Worm (Caenorhabditis elegans) whole organism, midembryonic: Measurements from ENCODE around the gene pals-28.

Source experiments
- T22C8.4 ChIP-seq: fragments of 200-800 bp; sonication (Bioruptor generic); IDR thresholded peaks from 2 replicates; pipeline ENCODE4 v1.3.6; 2022; ENCODE audit warnings: missing genetic modification characterization, missing compliant biosample characterization
- cog-1 ChIP-seq: sonication (generic microtip); optimal IDR thresholded peaks from 2 replicates; lab custom pipeline; 2016; ENCODE audit warnings: missing genetic modification characterization, missing compliant biosample characterization
- flt-1 ChIP-seq: fragments of 200-800 bp; sonication (Bioruptor generic); IDR thresholded peaks from 2 replicates; pipeline ENCODE4 v1.3.6; 2022; ENCODE audit warnings: missing genetic modification characterization, missing compliant biosample characterization
- klf-2 ChIP-seq: fragments of 200-800 bp; sonication (Bioruptor generic); conservative IDR thresholded peaks from 2 replicates; pipeline ENCODE4 v1.3.6; 2022; ENCODE audit warnings: missing genetic modification reagents, missing genetic modification characterization, missing compliant biosample characterization
- med-1 ChIP-seq: sonication (generic microtip); optimal IDR thresholded peaks from 2 replicates; lab custom pipeline; 2017; ENCODE audit warnings: missing genetic modification characterization, mild to moderate bottlenecking, missing compliant biosample characterization, antibody characterized with exemption, missing genetic modification reagents; ENCODE audit not compliant: insufficient read depth
- ref-1 ChIP-seq: fragments of 200-800 bp; sonication (Bioruptor generic); conservative IDR thresholded peaks from 2 replicates; pipeline ENCODE4 v1.3.6; 2022; ENCODE audit warnings: missing genetic modification reagents, missing genetic modification characterization, missing compliant biosample characterization
- tab-1 ChIP-seq: fragments of 200-800 bp; sonication (Bioruptor generic); IDR thresholded peaks from 2 replicates; pipeline ENCODE4 v1.3.6; 2022; ENCODE audit warnings: missing genetic modification characterization, missing compliant biosample characterization
- ztf-23 ChIP-seq: fragments of 200-800 bp; sonication (Bioruptor generic); IDR thresholded peaks from 2 replicates; pipeline ENCODE4 v1.3.6; 2022; ENCODE audit warnings: missing genetic modification reagents, missing genetic modification characterization, missing compliant biosample characterization
- ztf-29 ChIP-seq: fragments of 200-800 bp; sonication (Bioruptor generic); IDR thresholded peaks from 2 replicates; pipeline ENCODE4 v1.3.6; 2022; ENCODE audit warnings: missing genetic modification reagents, missing genetic modification characterization, missing compliant biosample characterization

pals-28 gene

ce11 chrIII:4364974-4365373 lies 19.6 kb upstream of the pals-28 start, which contains the start of gene ckb-1:
TSS of gene ckb-1 (plus strand) at chrIII:4365274.
- TF ChIP-seq T22C8.4 (GFP tag; lab: Robert Waterston, UW) (no peak), ztf-23 (GFP tag; lab: Robert Waterston, UW) (no peak), ztf-29 (GFP tag; lab: Robert Waterston, UW) (no peak), med-1 (GFP tag; lab: Kevin White, UChicago) (no peak), tab-1 (GFP tag; lab: Robert Waterston, UW) (no peak), flt-1 (GFP tag; lab: Robert Waterston, UW) (no peak), klf-2 (GFP tag; lab: Robert Waterston, UW) (no peak), cog-1 (tag; lab: Kevin White, UChicago) (no peak), ref-1 (no peak)

ce11 chrIII:4367649-4368048 lies 16.9 kb upstream of the pals-28 start, which contains the start of gene ckb-2:
TSS of gene ckb-2 (plus strand) at chrIII:4367949.
- TF ChIP-seq tab-1 (GFP tag; lab: Robert Waterston, UW) (no peak), T22C8.4 (GFP tag; lab: Robert Waterston, UW) (no peak), ref-1 (no peak), klf-2 (GFP tag; lab: Robert Waterston, UW) (no peak), ztf-29 (GFP tag; lab: Robert Waterston, UW) (no peak), flt-1 (GFP tag; lab: Robert Waterston, UW) (no peak), med-1 (GFP tag; lab: Kevin White, UChicago) (no peak), ztf-23 (GFP tag; lab: Robert Waterston, UW) (no peak), cog-1 (tag; lab: Kevin White, UChicago) (no peak)

ce11 chrIII:4369381-4369809 lies 15.2 kb upstream of the pals-28 start:
- TF ChIP-seq tab-1 (GFP tag; lab: Robert Waterston, UW) (peak; percentile 87), ztf-23 (GFP tag; lab: Robert Waterston, UW) (peak; percentile 85), klf-2 (GFP tag; lab: Robert Waterston, UW) (0 out of 2 replicates have a peak, but pooled peaks have one; percentile 62), T22C8.4 (GFP tag; lab: Robert Waterston, UW) (peak; percentile 66; the same call in 1 of the 2 replicates), ref-1 (peak; percentile 63), ztf-29 (GFP tag; lab: Robert Waterston, UW) (0 out of 2 replicates have a peak, but pooled peaks have one; percentile 56), cog-1 (tag; lab: Kevin White, UChicago) (peak; percentile 27), flt-1 (GFP tag; lab: Robert Waterston, UW) (peak; percentile 93)

- no peak for TF ChIP-seq tab-1 (GFP tag; lab: Robert Waterston, UW)
- no peak for TF ChIP-seq klf-2 (GFP tag; lab: Robert Waterston, UW)
- no peak for TF ChIP-seq ztf-23 (GFP tag; lab: Robert Waterston, UW)
- no peak for TF ChIP-seq T22C8.4 (GFP tag; lab: Robert Waterston, UW)
- TF ChIP-seq ref-1 = no peak
- TF ChIP-seq flt-1 (GFP tag; lab: Robert Waterston, UW) = no peak
- no peak for TF ChIP-seq ztf-29 (GFP tag; lab: Robert Waterston, UW)
- TF ChIP-seq med-1 (GFP tag; lab: Kevin White, UChicago) = no peak
Measured at ce11 chrIII:4370585-4370984, 14.0 kb upstream of the pals-28 start, which contains the start of gene ckb-3. TSS of gene ckb-3 (plus strand) at chrIII:4370885.

ce11 chrIII:4372894-4373293 lies 11.7 kb upstream of the pals-28 start:
- TF ChIP-seq tab-1 (GFP tag; lab: Robert Waterston, UW) (no peak), klf-2 (GFP tag; lab: Robert Waterston, UW) (no peak), ref-1 (no peak), cog-1 (tag; lab: Kevin White, UChicago) (no peak), med-1 (GFP tag; lab: Kevin White, UChicago) (no peak)

ce11 chrIII:4374854-4375253 lies 9.7 kb upstream of the pals-28 start, which contains the start of gene pals-26:
TSS of gene pals-26 (plus strand) at chrIII:4375154.
- TF ChIP-seq cog-1 (tag; lab: Kevin White, UChicago) (no peak), tab-1 (GFP tag; lab: Robert Waterston, UW) (no peak), med-1 (GFP tag; lab: Kevin White, UChicago) (no peak), ztf-29 (GFP tag; lab: Robert Waterston, UW) (no peak), T22C8.4 (GFP tag; lab: Robert Waterston, UW) (no peak), ztf-23 (GFP tag; lab: Robert Waterston, UW) (no peak), klf-2 (GFP tag; lab: Robert Waterston, UW) (no peak), ref-1 (no peak), flt-1 (GFP tag; lab: Robert Waterston, UW) (no peak)

ce11 chrIII:4378600-4379293 lies 5.8 kb upstream of the pals-28 start:
- peak; percentile 83 for TF ChIP-seq tab-1 (GFP tag; lab: Robert Waterston, UW)
- peak; percentile 91 for TF ChIP-seq flt-1 (GFP tag; lab: Robert Waterston, UW)
- peak; percentile 83 for TF ChIP-seq ztf-23 (GFP tag; lab: Robert Waterston, UW)
- TF ChIP-seq ztf-29 (GFP tag; lab: Robert Waterston, UW) = peak; percentile 83
- TF ChIP-seq cog-1 (tag; lab: Kevin White, UChicago) = peak; percentile 56
- TF ChIP-seq klf-2 (GFP tag; lab: Robert Waterston, UW) = peak; percentile 66
- TF ChIP-seq med-1 (GFP tag; lab: Kevin White, UChicago) = peak; percentile 5
- peak; percentile 50; the same call in 1 of the 2 replicates for TF ChIP-seq ref-1
- TF ChIP-seq T22C8.4 (GFP tag; lab: Robert Waterston, UW) = peak; percentile 42

ce11 chrIII:4379717-4380116 lies 4.9 kb upstream of the pals-28 start, which contains the start of gene B0284.3:
TSS of gene B0284.3 (minus strand) at chrIII:4379817.
- no peak for TF ChIP-seq ref-1
- no peak for TF ChIP-seq ztf-29 (GFP tag; lab: Robert Waterston, UW)
- TF ChIP-seq klf-2 (GFP tag; lab: Robert Waterston, UW) = no peak
- TF ChIP-seq flt-1 (GFP tag; lab: Robert Waterston, UW) = no peak
- no peak for TF ChIP-seq ztf-23 (GFP tag; lab: Robert Waterston, UW)
- no peak for TF ChIP-seq tab-1 (GFP tag; lab: Robert Waterston, UW)
- no peak for TF ChIP-seq med-1 (GFP tag; lab: Kevin White, UChicago)
- TF ChIP-seq T22C8.4 (GFP tag; lab: Robert Waterston, UW) = no peak
- no peak for TF ChIP-seq cog-1 (tag; lab: Kevin White, UChicago)
